Fruit fly (Drosophila melanogaster): ENCODE data around the gene Vml.

Vml gene

DNA sequence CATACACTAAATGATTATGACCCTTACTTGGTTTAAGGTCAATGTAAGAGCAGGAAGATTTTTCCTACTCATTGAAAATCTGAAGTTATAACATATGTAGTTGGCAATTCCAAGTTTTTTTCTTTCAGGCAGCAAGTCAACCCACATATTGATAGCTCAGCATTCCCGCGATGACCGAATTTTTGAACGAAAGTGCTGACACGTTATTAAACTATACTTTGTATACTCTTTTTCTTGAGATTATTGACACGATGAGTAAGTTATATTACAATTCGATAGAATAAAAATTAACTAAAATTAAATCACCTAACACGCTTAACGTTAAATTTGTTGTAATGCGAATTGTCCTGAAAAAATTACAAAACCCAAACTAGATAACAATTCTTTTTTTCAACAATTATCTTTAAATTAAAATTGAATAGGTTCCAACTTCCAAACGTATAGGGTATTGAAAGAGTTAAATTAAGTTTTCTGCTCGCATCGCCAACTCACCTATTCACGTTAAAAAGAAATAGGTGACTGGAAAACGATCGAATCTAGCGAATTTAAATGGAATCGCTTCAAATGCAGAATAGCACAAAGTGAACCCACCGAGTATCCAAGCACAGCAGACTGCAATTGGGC, at the start of gene Vml:
Gene Vml (plus strand): TSS at position 574 of the 624 bp plus-strand sequence.
- TF ChIP-seq sens (GFP tag): peak; percentile 57
- TF ChIP-seq CG3995 (GFP tag; optimal IDR thresholded peaks at IDR 0.05): no peak
- no peak for TF ChIP-seq rib (GFP tag; IDR thresholded peaks at IDR 0.05)
- TF ChIP-seq Dll (GFP tag; IDR thresholded peaks at IDR 0.05; ENCODE audit: partially characterized antibody): peak; percentile 14; the same call in 2 of the 4 replicates
- TF ChIP-seq CG42726 (GFP tag; IDR thresholded peaks at IDR 0.05; ENCODE audit: partially characterized antibody): no peak

DNA sequence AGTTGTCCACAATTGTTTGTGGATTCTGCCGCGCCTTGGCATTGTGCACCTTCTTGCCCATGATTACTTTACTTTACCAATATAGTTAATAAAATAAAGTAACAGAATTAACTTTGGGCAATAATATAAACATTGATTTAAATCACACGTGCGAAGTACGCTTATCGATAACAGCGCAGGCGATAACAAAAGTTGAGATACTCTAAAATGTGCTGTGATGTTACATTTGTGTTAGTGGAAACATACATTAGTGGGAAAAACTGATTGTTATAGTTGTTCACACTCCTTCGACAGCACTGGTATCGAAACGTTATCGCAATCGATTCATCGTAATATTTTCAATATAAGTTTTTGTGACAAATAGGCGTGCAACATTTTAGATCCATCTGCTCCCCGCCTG, 33.8 kb upstream of the Vml start, which contains the start of gene kz:
Gene kz (minus strand): TSS at position 194 of the 400 bp plus-strand sequence.
- TF ChIP-seq CG15696 (tag; optimal IDR thresholded peaks at IDR 0.05) (no peak), Usf (GFP tag; optimal IDR thresholded peaks at IDR 0.05) (no peak), CG11085 (GFP tag; IDR thresholded peaks at IDR 0.05) (no peak), kni (GFP tag; optimal IDR thresholded peaks at IDR 0.05) (no peak), CG34224 (GFP tag; IDR thresholded peaks at IDR 0.05; ENCODE audit: partially characterized antibody) (peak; percentile 94), sob (GFP tag; IDR thresholded peaks at IDR 0.05) (peak; percentile 38; the same call in 1 of the 2 replicates), CG1832 (GFP tag; optimal IDR thresholded peaks at IDR 0.05) (no peak), Ssrp (tag; optimal IDR thresholded peaks at IDR 0.05) (no peak), odd (GFP tag; optimal IDR thresholded peaks at IDR 0.05) (no peak), sug (tag; optimal IDR thresholded peaks at IDR 0.05) (no peak), YL-1 (GFP tag; optimal IDR thresholded peaks at IDR 0.05) (peak; percentile 86), hkb (optimal IDR thresholded peaks at IDR 0.05) (no peak), hkb (GFP tag; IDR thresholded peaks at IDR 0.05) (no peak), Six4 (GFP tag; optimal IDR thresholded peaks at IDR 0.05) (no peak), TFAM (GFP tag; optimal IDR thresholded peaks at IDR 0.05) (no peak), esg (GFP tag; conservative IDR thresholded peaks at IDR 0.05) (no peak), CG2875 (GFP tag; optimal IDR thresholded peaks at IDR 0.05) (no peak), p53 (GFP tag; optimal IDR thresholded peaks at IDR 0.05) (no peak), CG3726 (GFP tag; IDR thresholded peaks at IDR 0.05) (no peak), HmgZ (tag; optimal IDR thresholded peaks at IDR 0.05) (peak; percentile 55), Dref (GFP tag; IDR thresholded peaks at IDR 0.05) (peak; percentile 97), Sry-δ (GFP tag; optimal IDR thresholded peaks at IDR 0.05) (peak; percentile 79), Myb (GFP tag; optimal IDR thresholded peaks at IDR 0.05) (peak; percentile 34), CG8765 (GFP tag; IDR thresholded peaks at IDR 0.05) (no peak), CG3407 (GFP tag; optimal IDR thresholded peaks at IDR 0.05) (no peak), sr (GFP tag; IDR thresholded peaks at IDR 0.05) (no peak), Awh (GFP tag; IDR thresholded peaks at IDR 0.05) (no peak), Rx (GFP tag; IDR thresholded peaks at IDR 0.05) (no peak), CG6272 (GFP tag; IDR thresholded peaks at IDR 0.05) (no peak), seq (GFP tag; IDR thresholded peaks at IDR 0.05) (no peak), nom (GFP tag; optimal IDR thresholded peaks at IDR 0.05) (no peak), CG18262 (tag; optimal IDR thresholded peaks at IDR 0.05) (no peak), CG12744 (GFP tag; optimal IDR thresholded peaks at IDR 0.05) (no peak), kah (GFP tag; optimal IDR thresholded peaks at IDR 0.05) (no peak), Oli (tag; optimal IDR thresholded peaks at IDR 0.05) (no peak), Atf6 (GFP tag; IDR thresholded peaks at IDR 0.05) (no peak), CG9876 (GFP tag; optimal IDR thresholded peaks at IDR 0.05) (no peak), lilli (GFP tag; optimal IDR thresholded peaks at IDR 0.05) (no peak), D19A (tag; optimal IDR thresholded peaks at IDR 0.05) (no peak), mld (GFP tag; IDR thresholded peaks at IDR 0.05; ENCODE audit: partially characterized antibody) (peak; percentile 96), CG1603 (tag; optimal IDR thresholded peaks at IDR 0.05) (no peak), CTCF (GFP tag; optimal IDR thresholded peaks at IDR 0.05) (no peak), CG12155 (GFP tag; optimal IDR thresholded peaks at IDR 0.05) (no peak), scrt (GFP tag; optimal IDR thresholded peaks at IDR 0.05) (no peak), CG12942 (GFP tag; optimal IDR thresholded peaks at IDR 0.05) (no peak), Bdp1 (GFP tag; optimal IDR thresholded peaks at IDR 0.05) (no peak)

All from whole organism, embryonic.